Worm (Caenorhabditis elegans): Measurements from ENCODE around the gene zer-1.

Gene zer-1

DNA sequence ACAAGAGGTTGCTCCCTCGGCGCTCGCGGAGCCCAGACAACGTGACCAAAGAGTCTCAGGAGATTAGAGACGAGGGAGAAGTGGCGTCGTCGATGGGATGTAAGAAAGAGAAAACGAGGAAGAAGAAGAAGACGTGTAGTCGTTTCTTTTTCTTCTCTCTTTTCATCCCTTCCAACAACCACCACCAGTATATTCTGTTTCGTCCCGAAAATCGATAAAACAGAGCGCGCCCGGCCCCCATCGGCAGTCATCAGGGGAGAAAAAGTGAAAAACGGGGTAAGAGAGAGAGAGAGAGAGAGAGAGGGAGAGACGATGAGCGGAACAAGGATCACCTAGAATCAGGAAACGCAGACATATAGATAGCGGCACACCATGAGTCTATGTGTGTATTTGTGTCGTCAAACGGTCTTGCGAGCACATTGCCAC is 1.3 kb upstream of the zer-1 start:
- TF ChIP-seq unc-62 (GFP tag; optimal IDR thresholded peaks at IDR 0.05), result no peak

DNA sequence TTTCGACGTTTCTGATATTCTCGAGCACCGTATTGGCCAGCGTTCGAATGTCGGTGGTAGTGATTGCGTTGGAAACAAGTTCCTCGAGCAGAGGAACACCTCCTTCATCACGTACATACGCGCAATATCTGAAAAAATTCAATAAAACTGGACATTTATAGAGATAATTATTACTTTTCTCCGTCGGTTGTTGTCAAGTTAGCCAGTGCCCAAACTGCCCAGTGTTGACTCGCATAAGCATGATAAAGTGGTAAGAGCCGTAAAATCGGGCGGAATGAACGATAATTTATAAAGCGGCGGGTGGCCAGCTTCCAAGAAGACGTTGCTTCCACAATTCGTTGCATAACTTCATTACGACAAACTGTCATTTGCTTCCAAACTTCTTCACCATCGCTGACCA is 3.0 kb downstream of the zer-1 start:
- no peak for TF ChIP-seq unc-62 (GFP tag; optimal IDR thresholded peaks at IDR 0.05)

DNA sequence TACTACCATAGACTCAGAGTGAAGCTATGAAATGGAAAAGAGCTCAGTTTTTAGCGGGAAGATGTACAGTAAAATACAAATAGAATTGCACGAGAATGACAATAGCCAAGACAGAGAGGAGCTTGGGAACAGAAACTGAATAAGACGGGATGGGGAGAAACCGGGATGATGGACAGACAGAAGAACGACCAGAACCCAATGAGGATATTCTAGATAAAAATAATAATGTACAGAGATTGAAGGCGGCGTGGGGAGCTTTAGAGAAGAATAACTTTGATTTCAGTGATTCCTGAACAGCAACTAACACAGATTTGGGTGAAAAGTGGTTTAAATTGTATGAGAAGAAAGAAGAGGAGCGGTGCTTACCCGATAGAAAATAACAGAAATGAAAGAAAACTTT is 5.1 kb downstream of the zer-1 start:
- TF ChIP-seq unc-62 (GFP tag; optimal IDR thresholded peaks at IDR 0.05), result no peak

DNA sequence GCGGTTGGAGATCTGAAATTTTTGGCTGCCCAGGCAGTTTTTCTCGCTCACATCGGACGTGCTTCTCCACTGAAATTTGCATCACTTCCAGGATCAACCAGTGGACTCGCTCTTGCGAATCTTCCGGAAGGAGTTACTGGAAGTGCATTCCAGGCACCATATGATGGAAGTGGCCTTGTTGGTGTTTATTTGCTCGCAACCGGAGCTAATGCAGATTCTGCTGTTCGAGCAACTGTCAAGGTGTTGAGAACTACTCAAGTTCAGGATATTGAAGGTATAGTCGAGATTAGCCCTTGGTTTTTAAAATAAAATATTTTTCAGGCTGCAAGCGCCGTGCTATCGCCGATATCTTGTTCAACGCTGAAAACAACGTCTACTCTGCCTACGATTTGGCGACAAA is 5.8 kb downstream of the zer-1 start:
- TF ChIP-seq unc-62 (GFP tag; optimal IDR thresholded peaks at IDR 0.05), result no peak

DNA sequence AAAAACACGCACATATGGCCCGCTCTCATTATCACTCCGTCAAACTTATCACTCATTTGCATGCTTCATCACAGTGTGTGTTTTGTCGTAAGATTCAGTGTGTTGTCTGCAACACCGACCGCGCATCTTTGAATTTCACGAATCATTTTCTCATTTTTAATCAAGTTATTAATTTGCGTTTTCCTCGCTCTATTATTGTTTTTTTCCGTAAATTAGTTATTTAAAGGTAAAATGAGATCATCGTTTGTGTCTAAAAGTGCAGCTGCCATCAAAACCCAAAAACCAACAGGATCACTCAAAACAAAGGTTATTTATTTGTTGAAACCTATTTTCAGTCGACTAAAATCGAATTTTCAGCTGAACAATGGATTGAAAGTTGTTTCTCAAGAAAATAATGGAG is 7.0 kb downstream of the zer-1 start, which contains the start of the genes T24C4.5 and ucr-2.3:
Gene T24C4.5, minus strand, starts transcription at position 101 of the 400 bp plus-strand sequence.
Gene ucr-2.3, plus strand, starts transcription at position 227 of the 400 bp plus-strand sequence.
- no peak for TF ChIP-seq unc-62 (GFP tag; optimal IDR thresholded peaks at IDR 0.05)

DNA sequence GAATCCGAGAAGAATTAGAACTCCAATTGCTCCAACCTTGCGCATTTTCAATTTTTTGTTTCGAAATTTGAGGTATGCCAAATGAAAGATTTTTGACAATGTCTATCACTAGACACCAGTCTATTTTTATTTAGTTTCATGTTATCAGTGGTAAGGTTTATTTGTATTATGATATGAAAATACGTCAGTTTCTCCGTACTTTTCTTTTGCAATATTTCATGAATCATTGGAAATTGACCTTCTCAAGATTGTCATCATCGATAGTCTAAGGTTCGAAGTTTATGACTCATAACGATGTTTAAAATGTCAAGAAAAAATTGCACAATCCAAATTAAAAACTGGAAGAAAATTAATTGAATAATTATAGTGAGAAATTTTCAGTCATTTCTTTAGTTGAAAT is 13.2 kb downstream of the zer-1 start, which contains the start of gene clc-19:
Gene clc-19, minus strand, starts transcription at position 135 of the 400 bp plus-strand sequence.
- no peak for TF ChIP-seq unc-62 (GFP tag; optimal IDR thresholded peaks at IDR 0.05)

DNA sequence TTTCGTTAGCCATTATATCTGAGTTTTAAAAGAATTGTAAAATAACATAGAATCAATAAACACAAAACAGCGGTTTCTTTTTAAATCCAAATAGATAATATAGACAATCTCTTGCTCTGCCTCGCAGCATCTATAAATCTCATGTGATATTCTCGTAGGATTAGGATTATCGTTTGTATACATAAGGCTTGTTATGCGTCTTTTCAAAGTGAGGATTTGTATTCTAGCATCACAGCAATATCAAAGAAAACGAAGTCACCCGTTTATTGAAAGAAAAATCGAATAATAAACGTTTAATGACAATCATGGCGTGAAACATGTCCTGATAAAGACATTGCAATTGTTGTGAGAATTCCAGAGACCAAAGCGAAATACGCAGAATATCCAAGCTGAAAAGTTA is 14.2 kb downstream of the zer-1 start, which contains the start of the genes T24C4.3 and clc-20:
Gene T24C4.3, minus strand, starts transcription at position 101 of the 400 bp plus-strand sequence.
Gene clc-20, plus strand, starts transcription at position 211 of the 400 bp plus-strand sequence.
- TF ChIP-seq unc-62 (GFP tag; optimal IDR thresholded peaks at IDR 0.05), result no peak

DNA sequence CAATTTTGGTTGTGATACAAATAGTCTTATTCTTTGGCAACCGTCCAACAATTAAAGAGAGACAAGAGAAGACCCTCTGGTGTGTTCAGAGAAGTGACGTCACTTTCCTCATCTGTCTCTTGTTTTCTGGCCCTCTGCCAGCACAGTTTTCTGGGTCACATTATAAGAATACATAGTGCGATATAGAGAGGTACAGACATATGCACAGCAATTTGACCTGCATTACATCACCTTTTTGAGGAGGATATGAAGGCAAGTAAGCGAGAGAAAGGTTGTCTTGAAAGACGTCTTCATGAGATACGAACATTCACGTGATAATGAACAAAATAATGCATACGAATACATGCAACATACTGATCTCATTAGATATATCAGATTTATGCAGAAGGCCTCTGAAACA is 16.0 kb downstream of the zer-1 start:
- TF ChIP-seq unc-62 (GFP tag; optimal IDR thresholded peaks at IDR 0.05), result no peak

DNA sequence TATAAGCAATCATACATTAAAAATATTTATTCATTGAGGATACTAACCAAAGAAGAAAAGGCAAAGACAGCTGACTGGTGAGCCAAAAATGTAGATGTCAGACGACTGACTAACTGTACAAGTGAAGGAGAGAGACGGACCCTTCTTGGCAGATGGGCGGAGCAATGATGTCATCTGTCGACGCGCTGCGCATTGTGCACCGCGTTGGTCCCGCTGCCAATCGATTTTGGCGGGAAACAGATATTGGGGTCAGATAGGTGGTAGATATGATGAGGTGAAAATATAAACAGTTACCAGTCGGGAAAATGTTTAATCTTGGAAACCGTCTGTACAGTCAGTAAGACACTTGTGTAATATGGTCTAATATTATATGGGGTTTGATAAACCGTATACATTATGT is 16.7 kb downstream of the zer-1 start, which contains the start of gene T24C4.2:
Gene T24C4.2, minus strand, starts transcription at position 101 of the 400 bp plus-strand sequence.
- TF ChIP-seq unc-62 (GFP tag; optimal IDR thresholded peaks at IDR 0.05), result no peak

DNA sequence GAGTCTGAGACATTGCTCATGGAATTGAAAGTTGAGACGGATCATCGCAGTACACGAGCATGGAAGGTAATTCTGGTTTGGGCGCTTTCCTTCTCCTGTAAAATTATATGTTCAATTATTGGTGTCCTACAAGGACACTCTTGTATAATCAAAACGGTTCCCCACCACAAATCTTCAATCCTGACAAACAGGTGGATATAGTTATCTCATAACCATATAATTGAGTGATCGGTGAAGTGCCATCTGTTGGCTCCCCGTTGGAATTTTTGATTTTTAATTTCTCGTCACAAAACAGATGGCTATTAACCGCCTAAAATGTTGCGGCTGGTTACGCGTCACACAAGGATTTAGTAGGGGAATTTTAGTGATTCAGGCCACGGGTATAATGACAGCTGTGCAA is 17.7 kb downstream of the zer-1 start:
- TF ChIP-seq unc-62 (GFP tag; optimal IDR thresholded peaks at IDR 0.05), result no peak

DNA sequence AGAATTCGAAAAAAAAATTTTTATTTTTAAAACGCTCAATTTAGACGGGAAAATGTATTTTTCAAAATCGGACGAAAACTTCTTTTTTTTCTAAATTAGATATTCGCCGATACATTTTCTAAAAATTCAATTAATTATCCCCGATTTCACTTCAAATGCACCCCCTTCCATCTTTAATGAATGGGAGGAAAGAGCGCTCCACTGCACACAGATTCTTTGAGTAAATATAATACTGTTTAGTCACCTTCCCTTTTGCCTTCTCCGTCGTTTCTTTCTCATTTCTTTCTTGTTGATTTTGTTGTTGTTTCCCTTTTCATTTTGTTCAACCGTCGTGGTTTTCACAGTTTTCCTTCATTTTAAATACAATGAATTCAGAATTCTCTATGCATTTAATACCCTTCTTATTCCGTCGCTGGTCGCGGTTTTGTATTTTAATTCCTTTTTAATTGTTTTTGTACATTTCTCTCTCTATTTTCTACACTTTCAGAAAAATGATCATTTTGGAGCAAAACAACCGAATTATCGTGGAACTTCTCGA is 24.7 kb downstream of the zer-1 start, which contains the start of gene arx-4:
Gene arx-4, plus strand, starts transcription at position 488 of the 538 bp plus-strand sequence.
- TF ChIP-seq unc-62 (GFP tag; optimal IDR thresholded peaks at IDR 0.05), result no peak

DNA sequence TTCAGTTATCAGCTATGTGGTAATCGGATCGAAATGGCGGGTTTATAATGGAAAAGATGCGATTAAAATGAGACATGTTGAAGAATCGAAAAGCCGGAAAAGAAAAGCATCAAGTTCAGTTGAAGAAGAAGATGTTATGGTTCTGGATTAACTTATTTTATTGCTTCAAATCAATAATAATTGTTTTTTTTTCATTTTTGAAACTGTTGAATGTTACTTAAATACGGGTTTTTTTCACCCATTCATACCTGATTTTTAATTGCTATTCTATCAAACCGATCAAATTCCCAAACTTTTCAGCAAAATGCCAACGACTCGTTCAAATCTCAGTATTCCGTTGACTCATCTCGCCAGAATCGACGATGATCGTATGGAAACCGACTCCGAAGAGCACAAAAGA is 26.7 kb downstream of the zer-1 start, which contains the start of gene exos-4.2:
Gene exos-4.2, plus strand, starts transcription at position 301 of the 400 bp plus-strand sequence.
- TF ChIP-seq unc-62 (GFP tag; optimal IDR thresholded peaks at IDR 0.05), result no peak

DNA sequence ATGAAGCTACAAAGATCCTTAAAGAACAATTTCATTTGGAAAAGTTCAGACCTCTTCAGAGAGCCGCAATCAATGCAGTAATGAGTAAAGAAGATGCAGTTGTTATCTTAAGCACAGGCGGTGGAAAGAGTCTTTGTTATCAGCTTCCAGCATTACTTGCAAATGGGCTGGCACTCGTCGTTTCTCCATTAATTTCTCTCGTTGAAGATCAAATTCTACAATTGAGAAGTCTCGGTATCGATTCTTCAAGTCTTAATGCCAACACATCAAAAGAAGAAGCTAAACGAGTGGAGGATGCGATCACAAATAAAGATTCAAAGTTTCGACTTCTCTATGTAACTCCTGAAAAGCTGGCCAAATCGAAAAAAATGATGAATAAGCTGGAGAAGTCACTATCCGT is 29.7 kb downstream of the zer-1 start:
- TF ChIP-seq unc-62 (GFP tag; optimal IDR thresholded peaks at IDR 0.05), result no peak

DNA sequence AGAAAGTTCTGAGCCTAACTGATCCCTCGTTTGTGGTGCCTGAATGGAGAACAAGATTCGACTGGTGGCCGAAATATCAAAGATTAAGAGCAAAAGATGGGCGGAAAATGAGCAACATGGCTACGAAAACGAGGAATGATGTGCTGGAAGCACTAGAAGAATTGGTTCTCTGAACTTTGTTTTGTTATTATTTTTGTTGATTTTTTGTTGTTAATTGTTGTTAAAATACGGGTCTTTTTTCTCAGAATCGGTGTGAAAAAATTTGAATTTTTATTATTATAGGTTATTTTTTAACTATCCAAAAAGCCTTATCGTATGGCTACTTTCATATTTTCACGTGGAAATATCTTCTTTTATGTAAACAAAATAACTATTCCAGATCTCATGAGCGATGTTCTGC is 30.3 kb downstream of the zer-1 start, which contains the start of gene K02F3.12:
Gene K02F3.12, plus strand, starts transcription at position 301 of the 400 bp plus-strand sequence.
- TF ChIP-seq unc-62 (GFP tag; optimal IDR thresholded peaks at IDR 0.05), result no peak

DNA sequence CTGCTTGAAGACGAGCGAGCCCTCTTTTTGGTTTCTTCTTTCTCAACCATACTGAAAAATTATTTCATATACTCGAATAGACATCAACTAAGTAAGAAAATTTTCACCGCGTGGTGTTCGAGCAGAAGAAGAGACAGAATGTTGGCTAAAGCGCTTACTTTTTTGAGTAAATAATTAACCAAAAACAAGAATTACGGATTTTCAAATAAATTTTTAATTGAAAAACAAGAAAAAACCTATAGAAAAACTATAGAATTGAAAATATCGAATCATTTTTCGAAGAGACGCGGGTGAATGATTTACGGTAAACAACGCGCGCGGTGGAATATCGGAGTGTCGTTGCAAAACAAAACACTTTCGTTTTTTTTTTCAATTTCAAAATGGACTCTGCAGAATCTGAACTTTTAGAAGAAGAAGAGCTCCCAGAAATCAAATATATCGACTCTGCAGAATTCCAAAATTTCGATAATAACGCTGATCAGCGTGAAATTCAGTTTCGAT is 32.7 kb downstream of the zer-1 start, which contains the start of the genes rnp-5 and tag-51:
Gene rnp-5, minus strand, starts transcription at position 51 of the 501 bp plus-strand sequence.
Gene tag-51, plus strand, starts transcription at position 363 of the 501 bp plus-strand sequence.
- no peak for TF ChIP-seq unc-62 (GFP tag; optimal IDR thresholded peaks at IDR 0.05)

DNA sequence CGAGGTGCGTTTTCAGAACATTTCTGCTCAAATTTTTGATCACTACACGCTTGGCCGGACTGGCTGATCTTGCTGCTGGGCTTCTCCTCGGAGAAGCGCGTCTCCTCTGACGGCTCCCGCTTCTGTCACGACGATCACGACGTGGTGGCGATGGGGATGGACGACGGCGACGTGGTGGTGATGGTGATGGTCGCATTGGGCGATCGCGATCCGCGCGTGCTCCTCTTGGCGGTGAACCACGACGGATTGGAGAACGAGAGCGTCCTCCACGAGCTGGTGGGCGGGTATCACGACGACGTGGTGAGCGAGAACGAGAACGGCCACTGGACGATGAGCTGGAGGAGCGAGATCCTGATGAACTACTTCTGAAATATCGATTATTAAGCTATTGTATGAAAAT is 33.2 kb downstream of the zer-1 start:
- no peak for TF ChIP-seq unc-62 (GFP tag; optimal IDR thresholded peaks at IDR 0.05)

DNA sequence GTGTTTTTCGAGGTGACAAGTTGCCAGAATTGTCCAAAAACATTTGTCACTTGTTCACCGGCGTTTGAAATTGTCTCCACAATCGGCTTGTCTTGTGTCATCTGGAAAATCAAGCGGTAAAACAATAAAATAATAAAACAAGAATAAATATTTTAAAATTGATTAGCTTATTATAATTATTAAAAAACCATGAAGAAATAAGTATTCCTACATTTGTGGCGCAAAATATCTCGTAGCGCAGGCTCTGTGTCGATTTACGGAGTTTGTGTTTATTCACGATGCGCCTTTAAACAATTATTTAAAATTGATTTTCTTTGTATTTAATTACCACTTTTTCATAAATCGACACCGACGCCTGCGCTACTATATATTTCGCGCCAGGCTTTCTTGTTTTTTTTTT is 34.3 kb downstream of the zer-1 start, which contains the start of gene moma-1:
Gene moma-1, minus strand, starts transcription at position 101 of the 400 bp plus-strand sequence.
- TF ChIP-seq unc-62 (GFP tag; optimal IDR thresholded peaks at IDR 0.05), result no peak
